Fruit fly (Drosophila melanogaster) whole organism, embryonic: ENCODE measurements around the gene Pdh.
A peak's percentile ranks its signal among the peaks of the same experiment; 100 is the strongest.

Experiments used
- CG10431 ChIP-seq: fragments of 200-800 bp; sonication (Bioruptor generic); optimal IDR thresholded peaks from 3 replicates; lab custom pipeline; 2018; ENCODE audit warnings: missing biosample characterization, mild to moderate bottlenecking, missing genetic modification characterization
- CG11085 ChIP-seq: fragments of 200-800 bp; sonication (Bioruptor generic); IDR thresholded peaks from 2 replicates; pipeline ENCODE4 v1.3.6; 2022; ENCODE audit warnings: missing biosample characterization, missing genetic modification characterization
- CG12391 ChIP-seq: fragments of 200-800 bp; sonication (Bioruptor generic); optimal IDR thresholded peaks from 3 replicates; lab custom pipeline; 2018; ENCODE audit warnings: missing biosample characterization, mild to moderate bottlenecking, missing genetic modification characterization, moderate library complexity
- CG13424 ChIP-seq: fragments of 200-800 bp; sonication (Bioruptor generic); optimal IDR thresholded peaks from 2 replicates; lab custom pipeline; 2019; ENCODE audit warnings: missing biosample characterization, mild to moderate bottlenecking, missing genetic modification characterization, moderate library complexity
- CG13775 ChIP-seq: fragments of 200-800 bp; sonication (Bioruptor generic); optimal IDR thresholded peaks from 3 replicates; lab custom pipeline; 2017; ENCODE audit warnings: missing biosample characterization, mild to moderate bottlenecking, missing genetic modification characterization
- CG15514 ChIP-seq: fragments of 200-800 bp; sonication (Bioruptor generic); optimal IDR thresholded peaks from 3 replicates; lab custom pipeline; 2017; ENCODE audit warnings: missing biosample characterization, missing genetic modification characterization, mild to moderate bottlenecking, moderate library complexity, missing genetic modification reagents
- CG1603 ChIP-seq: fragments of 200-800 bp; sonication (Bioruptor generic); optimal IDR thresholded peaks from 2 replicates; lab custom pipeline; 2019; ENCODE audit warnings: missing biosample characterization, mild to moderate bottlenecking, missing genetic modification characterization, moderate library complexity
- CG1647 ChIP-seq: fragments of 200-800 bp; sonication (Bioruptor generic); optimal IDR thresholded peaks from 3 replicates; lab custom pipeline; 2016; ENCODE audit warnings: missing biosample characterization, missing genetic modification characterization
- CG17802 ChIP-seq: fragments of 200-800 bp; sonication (Bioruptor generic); optimal IDR thresholded peaks from 2 replicates; lab custom pipeline; 2018; ENCODE audit warnings: missing biosample characterization, mild to moderate bottlenecking, missing genetic modification characterization, moderate library complexity
- CG17912 ChIP-seq: fragments of 200-800 bp; sonication (Bioruptor generic); optimal IDR thresholded peaks from 2 replicates; lab custom pipeline; 2018; ENCODE audit warnings: missing biosample characterization, mild to moderate bottlenecking, missing genetic modification characterization
- CG2678 ChIP-seq: fragments of 200-800 bp; sonication (Bioruptor generic); optimal IDR thresholded peaks from 3 replicates; lab custom pipeline; 2019; ENCODE audit warnings: missing biosample characterization, mild to moderate bottlenecking, missing genetic modification characterization, moderate library complexity
- CG2712 ChIP-seq: fragments of 200-800 bp; optimal IDR thresholded peaks from 3 replicates; lab custom pipeline; 2019; ENCODE audit warnings: missing biosample characterization, mild to moderate bottlenecking, missing genetic modification characterization, moderate library complexity
- CG2875 ChIP-seq: fragments of 200-800 bp; sonication (Bioruptor generic); optimal IDR thresholded peaks from 2 replicates; lab custom pipeline; 2017; ENCODE audit warnings: missing biosample characterization, mild to moderate bottlenecking, missing genetic modification characterization, missing genetic modification reagents
- CG32532 ChIP-seq: fragments of 200-800 bp; sonication (Bioruptor generic); IDR thresholded peaks from 2 replicates; pipeline ENCODE4 v1.3.6; 2022; ENCODE audit warnings: missing biosample characterization, missing genetic modification characterization
- CG3726 ChIP-seq: fragments of 200-800 bp; sonication (Bioruptor generic); IDR thresholded peaks from 3 replicates; pipeline ENCODE4, ENCODE4 v1.3.6; 2022; ENCODE audit warnings: missing biosample characterization, missing genetic modification characterization
- CG7357 ChIP-seq: fragments of 200-800 bp; sonication (Bioruptor generic); IDR thresholded peaks from 3 replicates; pipeline ENCODE4 v1.3.6; 2022; ENCODE audit warnings: missing biosample characterization, missing genetic modification characterization
- CG7372 ChIP-seq: fragments of 200-800 bp; sonication (Bioruptor generic); IDR thresholded peaks from 2 replicates; pipeline ENCODE4 v1.3.6; 2022; ENCODE audit warnings: missing biosample characterization, missing genetic modification characterization
- CG8281 ChIP-seq: fragments of 200-800 bp; sonication (Bioruptor generic); optimal IDR thresholded peaks from 2 replicates; lab custom pipeline; 2018; ENCODE audit warnings: missing biosample characterization, mild to moderate bottlenecking, missing genetic modification characterization, moderate library complexity
- CG8388 ChIP-seq: fragments of 200-800 bp; sonication (Bioruptor generic); optimal IDR thresholded peaks from 2 replicates; lab custom pipeline; 2019; ENCODE audit warnings: missing biosample characterization, mild to moderate bottlenecking, missing genetic modification characterization, moderate library complexity
- D19B ChIP-seq: fragments of 200-800 bp; sonication (Bioruptor generic); optimal IDR thresholded peaks from 2 replicates; lab custom pipeline; 2017; ENCODE audit warnings: missing biosample characterization, mild to moderate bottlenecking, missing genetic modification characterization
- Dbx ChIP-seq: fragments of 200-800 bp; sonication (Bioruptor generic); IDR thresholded peaks from 3 replicates; pipeline ENCODE4 v1.3.6; 2022; ENCODE audit warnings: missing biosample characterization, missing genetic modification characterization
- Dll ChIP-seq: fragments of 200-800 bp; sonication (Bioruptor generic); IDR thresholded peaks from 4 replicates; pipeline ENCODE4 v1.3.6; 2022; ENCODE audit warnings: missing biosample characterization, missing genetic modification characterization; ENCODE audit not compliant: partially characterized antibody
- HHEX ChIP-seq: fragments of 200-800 bp; sonication (Bioruptor generic); optimal IDR thresholded peaks from 3 replicates; lab custom pipeline; 2017; ENCODE audit warnings: missing biosample characterization, mild to moderate bottlenecking, missing genetic modification characterization, missing genetic modification reagents
- Hand ChIP-seq: fragments of 200-800 bp; sonication (Bioruptor generic); optimal IDR thresholded peaks from 2 replicates; lab custom pipeline; 2017; ENCODE audit warnings: mild to moderate bottlenecking, missing biosample characterization, missing genetic modification reagents, missing genetic modification characterization
- Hmr ChIP-seq: fragments of 200-800 bp; sonication (Bioruptor generic); optimal IDR thresholded peaks from 3 replicates; lab custom pipeline; 2017; ENCODE audit warnings: mild to moderate bottlenecking, missing biosample characterization, missing genetic modification reagents, missing genetic modification characterization
- Lim3 ChIP-seq: fragments of 200-800 bp; sonication (Bioruptor generic); IDR thresholded peaks from 2 replicates; pipeline ENCODE4 v1.3.6; 2022; ENCODE audit warnings: missing biosample characterization, missing genetic modification characterization
- MTF-1 ChIP-seq: fragments of 200-800 bp; sonication (Bioruptor generic); optimal IDR thresholded peaks from 2 replicates; lab custom pipeline; 2018; ENCODE audit warnings: missing biosample characterization, mild to moderate bottlenecking, missing genetic modification characterization, borderline replicate concordance
- Med ChIP-seq: fragments of 200-800 bp; sonication (Bioruptor generic); peaks from one replicate; lab custom pipeline; 2016; ENCODE audit warnings: missing biosample characterization, missing genetic modification characterization, mild to moderate bottlenecking, inconsistent platforms, moderate library complexity
- Nf-YC ChIP-seq: fragments of 200-800 bp; optimal IDR thresholded peaks from 3 replicates; lab custom pipeline; 2019; ENCODE audit warnings: missing biosample characterization, mild to moderate bottlenecking, missing genetic modification characterization, moderate library complexity
- Side ChIP-seq: fragments of 200-800 bp; sonication (Bioruptor generic); optimal IDR thresholded peaks from 2 replicates; lab custom pipeline; 2016; ENCODE audit warnings: missing biosample characterization, missing genetic modification characterization
- Stat92E ChIP-seq, 3 experiments: fragments of >200 bp in 2 of 3; fragments of 200-800 bp in 1 of 3; sonication (Bioruptor generic) in 1 of 3; optimal IDR thresholded peaks; 2 replicates each; lab custom pipeline; 2017 to 2019; ENCODE audit warnings: missing biosample characterization in 3 of 3, missing genetic modification characterization in 3 of 3, mild to moderate bottlenecking in 1 of 3, moderate library complexity in 1 of 3
- bowl ChIP-seq: fragments of 200-800 bp; sonication (Bioruptor generic); IDR thresholded peaks from 2 replicates; pipeline ENCODE4 v1.3.6; 2022; ENCODE audit warnings: missing biosample characterization, missing genetic modification characterization
- corto ChIP-seq: fragments of 200-800 bp; sonication (Bioruptor generic); optimal IDR thresholded peaks from 2 replicates; lab custom pipeline; 2016; ENCODE audit warnings: missing biosample characterization, mild to moderate bottlenecking, missing genetic modification characterization, moderate library complexity
- cwo ChIP-seq: fragments of 200-800 bp; sonication (Bioruptor generic); optimal IDR thresholded peaks from 3 replicates; lab custom pipeline; 2017; ENCODE audit warnings: missing biosample characterization, missing genetic modification characterization, mild to moderate bottlenecking, moderate library complexity, missing genetic modification reagents
- dmrt99B ChIP-seq: fragments of 200-800 bp; sonication (Bioruptor generic); optimal IDR thresholded peaks from 2 replicates; lab custom pipeline; 2018; ENCODE audit warnings: missing biosample characterization, mild to moderate bottlenecking, missing genetic modification characterization, moderate library complexity
- gem ChIP-seq: fragments of 200-800 bp; sonication (Bioruptor generic); optimal IDR thresholded peaks from 2 replicates; lab custom pipeline; 2019; ENCODE audit warnings: missing biosample characterization, mild to moderate bottlenecking, missing genetic modification characterization, moderate library complexity
- hb ChIP-seq: fragments of 200-800 bp; sonication (Bioruptor generic); IDR thresholded peaks from 3 replicates; pipeline ENCODE4 v1.3.6; 2022; ENCODE audit warnings: missing biosample characterization, missing genetic modification characterization; ENCODE audit not compliant: partially characterized antibody
- hkb ChIP-seq, 2 experiments: fragments of 200-800 bp in 1 of 2; fragments of >200 bp in 1 of 2; sonication (Bioruptor generic) in 1 of 2; IDR thresholded peaks in 1 of 2; optimal IDR thresholded peaks in 1 of 2; 2 replicates each; pipeline versions ENCODE4 v1.3.6 to Lab custom; 2017 to 2022; ENCODE audit warnings: missing biosample characterization in 1 of 2, missing genetic modification characterization in 1 of 2
- pb ChIP-seq: fragments of 200-800 bp; sonication (Bioruptor generic); optimal IDR thresholded peaks from 3 replicates; lab custom pipeline; 2016; ENCODE audit warnings: missing biosample characterization, missing genetic modification characterization
- pfk ChIP-seq: fragments of 200-800 bp; sonication (Bioruptor generic); optimal IDR thresholded peaks from 2 replicates; lab custom pipeline; 2018; ENCODE audit warnings: missing biosample characterization, mild to moderate bottlenecking, missing genetic modification characterization, moderate library complexity
- pros ChIP-seq: fragments of 200-800 bp; sonication (Bioruptor generic); optimal IDR thresholded peaks from 3 replicates; lab custom pipeline; 2019; ENCODE audit warnings: missing biosample characterization, mild to moderate bottlenecking, missing genetic modification characterization, moderate library complexity
- ro ChIP-seq: fragments of 200-800 bp; sonication (Bioruptor generic); IDR thresholded peaks from 2 replicates; pipeline ENCODE4 v1.3.6; 2022; ENCODE audit warnings: missing biosample characterization, missing genetic modification characterization
- sima ChIP-seq: fragments of 200-800 bp; sonication (Bioruptor generic); optimal IDR thresholded peaks from 2 replicates; lab custom pipeline; 2016; ENCODE audit warnings: missing biosample characterization, missing genetic modification characterization
- tap ChIP-seq: fragments of 200-800 bp; optimal IDR thresholded peaks from 3 replicates; lab custom pipeline; 2019; ENCODE audit warnings: missing biosample characterization, mild to moderate bottlenecking, missing genetic modification characterization, moderate library complexity
- unpg ChIP-seq: fragments of 200-800 bp; sonication (Bioruptor generic); optimal IDR thresholded peaks from 3 replicates; lab custom pipeline; 2018; ENCODE audit warnings: missing biosample characterization, mild to moderate bottlenecking, missing genetic modification characterization, moderate library complexity
- usp ChIP-seq: fragments of >200 bp; optimal IDR thresholded peaks from 2 replicates; lab custom pipeline; 2017; ENCODE audit warnings: missing biosample characterization, missing genetic modification characterization

The Pdh gene

DNA sequence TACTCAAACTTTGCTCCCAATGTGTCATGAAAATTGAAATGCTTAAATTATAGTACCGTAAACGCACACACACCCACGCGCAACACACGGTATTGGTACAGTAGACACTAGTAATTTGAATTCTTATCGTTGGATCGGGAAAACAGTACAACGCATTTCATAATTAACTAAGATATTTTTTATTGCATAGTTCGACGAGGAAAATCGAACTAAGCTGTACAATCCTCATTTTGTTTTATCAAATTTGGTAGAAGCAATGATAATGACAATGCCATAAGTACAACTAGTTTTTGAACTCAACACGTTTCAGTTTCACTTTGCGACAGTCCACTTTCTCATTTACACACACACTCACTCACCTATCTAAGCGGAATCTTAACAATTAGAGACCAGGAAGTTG lies 26.7 kb upstream of the Pdh start (continued):
- TF ChIP-seq Hmr (peak; percentile 71), hkb (optimal IDR thresholded peaks at IDR 0.05; lab: Kevin White, UChicago) (no peak), hkb (GFP tag; IDR thresholded peaks at IDR 0.05; lab: Robert Waterston, UW) (peak; percentile 41; the same call in 1 of the 2 replicates), pros (GFP tag; lab: Kevin White, UChicago) (peak; percentile 0), HHEX (GFP tag; lab: Kevin White, UChicago) (peak; percentile 65), Dll (no peak), CG2678 (tag; lab: Kevin White, UChicago) (peak; percentile 87), corto (GFP tag; lab: Kevin White, UChicago) (no peak), D19B (GFP tag; lab: Kevin White, UChicago) (peak; percentile 25), usp (no peak), gem (peak; percentile 80), CG12391 (tag; lab: Kevin White, UChicago) (peak; percentile 62), CG8281 (tag; lab: Kevin White, UChicago) (peak; percentile 29), CG3726 (GFP tag; lab: Robert Waterston, UW) (no peak), CG2875 (GFP tag; lab: Kevin White, UChicago) (peak; percentile 19), tap (tag; lab: Kevin White, UChicago) (peak; percentile 75), pb (peak; percentile 4), CG7357 (GFP tag; lab: Robert Waterston, UW) (no peak), Hand (peak; percentile 40), CG11085 (GFP tag; lab: Robert Waterston, UW) (peak; percentile 53), Nf-YC (tag; lab: Kevin White, UChicago) (peak; percentile 73), Med (peak; percentile 94), dmrt99B (tag; lab: Kevin White, UChicago) (peak; percentile 80), CG1647 (GFP tag; lab: Kevin White, UChicago) (peak; percentile 18), MTF-1 (GFP tag; lab: Kevin White, UChicago) (peak; percentile 41), CG32532 (GFP tag; lab: Robert Waterston, UW) (peak; percentile 74), cwo (GFP tag; lab: Kevin White, UChicago) (no peak), Stat92E (GFP tag; optimal IDR thresholded peaks at IDR 0.05; lab: Kevin White, UChicago) (no peak), CG8388 (GFP tag; lab: Kevin White, UChicago) (peak; percentile 57)

DNA sequence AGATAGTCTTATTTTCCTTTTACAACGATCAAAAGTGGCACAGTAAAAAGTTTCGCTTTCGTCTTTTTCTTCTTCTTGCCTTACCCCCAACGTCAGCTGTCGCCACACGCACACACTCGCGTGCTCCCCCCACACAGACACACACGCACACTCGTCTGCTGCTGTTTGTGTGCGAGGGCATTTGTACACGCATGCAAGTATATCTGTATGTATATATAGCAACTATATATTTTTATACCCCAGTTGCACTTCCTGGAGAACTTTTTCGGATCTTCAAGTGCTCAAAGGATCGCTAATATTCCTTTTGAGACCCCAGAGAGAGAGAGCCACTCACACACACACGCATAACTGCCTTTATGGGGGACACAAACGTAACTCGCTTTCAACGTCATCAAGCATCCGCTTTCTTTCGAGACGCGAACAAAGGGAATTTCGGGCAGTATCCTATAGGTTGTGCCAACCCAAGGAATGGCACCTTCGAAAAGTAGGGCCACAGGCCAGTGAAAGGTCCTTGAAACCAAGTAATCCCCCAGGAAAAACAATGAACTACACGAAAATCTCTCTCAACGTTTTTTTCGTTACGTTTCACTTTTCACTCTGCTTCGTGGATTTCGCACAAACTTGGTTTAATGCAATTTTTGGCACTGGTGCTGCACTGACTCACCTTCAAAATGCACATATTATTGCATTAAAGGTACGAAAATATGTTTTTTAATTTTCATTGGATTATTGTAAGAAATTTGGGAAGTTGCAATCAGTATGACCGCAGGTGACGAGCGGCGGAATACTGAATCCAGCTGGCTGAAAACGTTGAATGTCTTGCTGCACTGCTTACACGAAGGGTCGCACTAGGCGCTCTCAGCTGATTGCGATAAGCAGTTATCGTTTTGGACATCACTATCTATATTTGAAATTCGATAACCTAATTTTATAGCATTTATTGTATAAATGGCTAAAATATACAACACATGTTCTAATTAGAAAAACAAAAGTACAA lies 24.0 kb upstream of the Pdh start, which contains the start of gene roq:
Gene roq (minus strand): TSS at position 799 of the 997 bp plus-strand sequence.
- TF ChIP-seq CG17802 = no peak
- TF ChIP-seq bowl (GFP tag; lab: Robert Waterston, UW) = no peak
- TF ChIP-seq Side = no peak
- no peak for TF ChIP-seq pfk (GFP tag; lab: Kevin White, UChicago)
- TF ChIP-seq unpg (GFP tag; lab: Kevin White, UChicago) = no peak
- no peak for TF ChIP-seq CG7372 (GFP tag; lab: Robert Waterston, UW)
- no peak for TF ChIP-seq CG8281 (tag; lab: Kevin White, UChicago)
- no peak for TF ChIP-seq Lim3 (GFP tag; lab: Robert Waterston, UW)
- TF ChIP-seq CG1603 = peak; percentile 85
- TF ChIP-seq CG15514 (GFP tag; lab: Kevin White, UChicago) = peak; percentile 53
- TF ChIP-seq CG17912 (GFP tag; lab: Kevin White, UChicago) = no peak
- TF ChIP-seq CG13424 (tag; lab: Kevin White, UChicago) = no peak
- TF ChIP-seq hkb (optimal IDR thresholded peaks at IDR 0.05; lab: Kevin White, UChicago) = no peak
- TF ChIP-seq hkb (GFP tag; IDR thresholded peaks at IDR 0.05; lab: Robert Waterston, UW) = no peak
- TF ChIP-seq sima (GFP tag; lab: Kevin White, UChicago) = no peak
- TF ChIP-seq Dbx = 0 out of 3 replicates have a peak, but pooled peaks have one; percentile 46
- TF ChIP-seq CG13775 (GFP tag; lab: Kevin White, UChicago) = no peak
- peak; percentile 41 for TF ChIP-seq CG2712 (tag; lab: Kevin White, UChicago)
- peak; percentile 71 for TF ChIP-seq Med
- peak; percentile 49; the same call in 1 of the 3 replicates for TF ChIP-seq hb (GFP tag; lab: Robert Waterston, UW)
- no peak for TF ChIP-seq CG10431 (GFP tag; lab: Kevin White, UChicago)
- TF ChIP-seq ro = no peak
